Worm (Caenorhabditis elegans) whole organism, mixed stage, embryonic: ENCODE results near the gene ZK1193.2.

ENCODE experiments used
- blmp-1 ChIP-seq: fragments of 150-350 bp; optimal IDR thresholded peaks from 2 replicates; lab custom pipeline; 2014; ENCODE audit warnings: missing biosample characterization, missing genetic modification characterization
- elt-1 ChIP-seq: sonication (generic microtip); optimal IDR thresholded peaks from 2 replicates; lab custom pipeline; 2017; ENCODE audit warnings: missing genetic modification characterization, mild to moderate bottlenecking, missing compliant biosample characterization, antibody characterized with exemption, moderate library complexity, borderline replicate concordance; ENCODE audit not compliant: insufficient read depth
- flh-1 ChIP-seq: fragments of 200-800 bp; sonication (Bioruptor generic); optimal IDR thresholded peaks from 2 replicates; lab custom pipeline; 2018; ENCODE audit warnings: mild to moderate bottlenecking, missing genetic modification characterization, moderate library complexity, missing compliant biosample characterization
- lin-32 ChIP-seq: fragments of 200-800 bp; sonication (Bioruptor generic); optimal IDR thresholded peaks from 2 replicates; lab custom pipeline; 2018; ENCODE audit warnings: mild to moderate bottlenecking, missing genetic modification characterization, missing compliant biosample characterization
- nhr-12 ChIP-seq: fragments of 150-350 bp; optimal IDR thresholded peaks from 2 replicates; lab custom pipeline; 2014; ENCODE audit warnings: missing biosample characterization, missing genetic modification characterization
- snpc-4 ChIP-seq: fragments of 150-350 bp; optimal IDR thresholded peaks from 2 replicates; lab custom pipeline; 2014; ENCODE audit warnings: missing biosample characterization, missing genetic modification characterization
- unc-39 ChIP-seq: fragments of 150-350 bp; optimal IDR thresholded peaks from 2 replicates; lab custom pipeline; 2014; ENCODE audit warnings: missing biosample characterization, missing genetic modification characterization
- unc-62 ChIP-seq: fragments of 150-350 bp; optimal IDR thresholded peaks from 2 replicates; lab custom pipeline; 2014; ENCODE audit warnings: missing biosample characterization, missing genetic modification reagents, missing genetic modification characterization
- ztf-11 ChIP-seq: fragments of 150-350 bp; optimal IDR thresholded peaks from 2 replicates; lab custom pipeline; 2014; ENCODE audit warnings: missing biosample characterization, missing genetic modification characterization

DNA sequence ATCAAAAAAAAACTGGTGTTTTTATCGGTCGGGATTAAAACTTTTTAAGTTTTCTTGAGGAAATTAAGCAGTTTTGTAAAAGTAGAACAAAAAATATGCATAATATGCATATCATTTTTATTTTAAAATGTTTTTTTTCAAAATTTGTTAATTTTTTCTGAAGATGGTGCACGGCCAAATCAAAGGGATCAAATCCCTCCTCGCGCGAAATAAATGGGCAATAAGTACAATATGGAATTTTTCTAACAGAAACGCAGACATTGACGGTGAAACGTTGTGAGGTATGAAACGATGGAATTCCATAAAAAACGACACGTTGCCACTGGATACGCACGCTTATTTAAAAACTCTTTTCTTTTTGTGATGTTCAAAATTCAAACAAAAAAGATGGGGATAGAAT is 22.5 kb downstream of the ZK1193.2 start:
- TF ChIP-seq elt-1 = no peak
- no peak for TF ChIP-seq unc-39 (tag; lab: Kevin White, UChicago)
- TF ChIP-seq snpc-4 (tag; lab: Kevin White, UChicago) = no peak
- TF ChIP-seq blmp-1 (tag; lab: Kevin White, UChicago) = no peak
- no peak for TF ChIP-seq nhr-12 (tag; lab: Kevin White, UChicago)
- no peak for TF ChIP-seq unc-62 (GFP tag; lab: Kevin White, UChicago)
- TF ChIP-seq flh-1 (GFP tag; lab: Kevin White, UChicago) = no peak
- no peak for TF ChIP-seq ztf-11
- TF ChIP-seq lin-32 = no peak
